Fruit fly (Drosophila melanogaster) whole organism, pupa: Measurements from ENCODE around the gene uncNacbeta.

Experiments used
- CG10348 ChIP-seq: fragments of 200-800 bp; sonication (Bioruptor generic); IDR thresholded peaks from 2 replicates; pipeline ENCODE4 v1.3.6; 2022; ENCODE audit warnings: missing biosample characterization, missing genetic modification characterization
- CG12605 ChIP-seq: fragments of 200-800 bp; sonication (Bioruptor generic); IDR thresholded peaks from 2 replicates; pipeline ENCODE4 v1.3.6; 2022; ENCODE audit warnings: missing biosample characterization, missing genetic modification characterization
- CG13204 ChIP-seq: fragments of 200-800 bp; sonication (Bioruptor generic); optimal IDR thresholded peaks from 2 replicates; lab custom pipeline; 2018; ENCODE audit warnings: missing biosample characterization, mild to moderate bottlenecking, missing genetic modification characterization, moderate library complexity
- CG14655 ChIP-seq: fragments of 200-800 bp; sonication (Bioruptor generic); optimal IDR thresholded peaks from 3 replicates; lab custom pipeline; 2017; ENCODE audit warnings: mild to moderate bottlenecking, missing biosample characterization, missing genetic modification reagents, missing genetic modification characterization
- CG15710 ChIP-seq: fragments of 200-800 bp; sonication (Bioruptor generic); optimal IDR thresholded peaks from 2 replicates; lab custom pipeline; 2018; ENCODE audit warnings: missing biosample characterization, mild to moderate bottlenecking, missing genetic modification characterization, moderate library complexity
- CG17806 ChIP-seq: fragments of 200-800 bp; sonication (Bioruptor generic); optimal IDR thresholded peaks from 2 replicates; lab custom pipeline; 2018; ENCODE audit warnings: missing biosample characterization, mild to moderate bottlenecking, missing genetic modification characterization, moderate library complexity
- CG32121 ChIP-seq: fragments of 200-800 bp; sonication (Bioruptor generic); IDR thresholded peaks from 2 replicates; pipeline ENCODE4 v1.3.6; 2022; ENCODE audit warnings: missing biosample characterization, missing genetic modification characterization
- CG34367 ChIP-seq: fragments of 200-800 bp; sonication (Bioruptor generic); optimal IDR thresholded peaks from 2 replicates; lab custom pipeline; 2018; ENCODE audit warnings: missing biosample characterization, mild to moderate bottlenecking, missing genetic modification characterization
- CG4496 ChIP-seq: fragments of 200-800 bp; sonication (Bioruptor generic); IDR thresholded peaks from 3 replicates; pipeline ENCODE4 v1.3.6; 2022; ENCODE audit warnings: missing biosample characterization, missing genetic modification characterization
- CG8159 ChIP-seq: fragments of 200-800 bp; sonication (Bioruptor generic); optimal IDR thresholded peaks from 3 replicates; lab custom pipeline; 2018; ENCODE audit warnings: missing biosample characterization, mild to moderate bottlenecking, missing genetic modification characterization, moderate library complexity
- CG8301 ChIP-seq: fragments of 200-800 bp; sonication (Bioruptor generic); optimal IDR thresholded peaks from 2 replicates; lab custom pipeline; 2018; ENCODE audit warnings: missing biosample characterization, mild to moderate bottlenecking, missing genetic modification characterization
- CG9948 ChIP-seq: fragments of 200-800 bp; sonication (Bioruptor generic); optimal IDR thresholded peaks from 2 replicates; lab custom pipeline; 2018; ENCODE audit warnings: missing biosample characterization, mild to moderate bottlenecking, missing genetic modification characterization, moderate library complexity
- D1 ChIP-seq: fragments of 200-800 bp; sonication (Bioruptor generic); optimal IDR thresholded peaks from 2 replicates; lab custom pipeline; 2018; ENCODE audit warnings: missing biosample characterization, mild to moderate bottlenecking, missing genetic modification characterization, moderate library complexity
- EcR ChIP-seq: fragments of 200-800 bp; sonication (Bioruptor generic); optimal IDR thresholded peaks from 3 replicates; lab custom pipeline; 2019; ENCODE audit warnings: missing biosample characterization, missing genetic modification characterization, mild to moderate bottlenecking, moderate library complexity, missing genetic modification reagents
- Ets98B ChIP-seq: fragments of 200-800 bp; sonication (Bioruptor generic); IDR thresholded peaks from 2 replicates; pipeline ENCODE4 v1.3.6; 2022; ENCODE audit warnings: missing biosample characterization, missing genetic modification characterization
- Pif1A ChIP-seq: fragments of 200-800 bp; sonication (Bioruptor generic); optimal IDR thresholded peaks from 3 replicates; lab custom pipeline; 2016; ENCODE audit warnings: missing biosample characterization, missing genetic modification characterization
- Pif1B ChIP-seq: fragments of 200-800 bp; sonication (Bioruptor generic); optimal IDR thresholded peaks from 3 replicates; lab custom pipeline; 2016; ENCODE audit warnings: missing biosample characterization, missing genetic modification characterization
- Snoo ChIP-seq: fragments of 200-800 bp; sonication (Bioruptor generic); optimal IDR thresholded peaks from 3 replicates; lab custom pipeline; 2017; ENCODE audit warnings: missing biosample characterization, mild to moderate bottlenecking, missing genetic modification characterization, inconsistent platforms
- fd96Ca ChIP-seq: fragments of 200-800 bp; sonication (Bioruptor generic); IDR thresholded peaks from 3 replicates; pipeline ENCODE4 v1.3.6; 2022; ENCODE audit warnings: missing biosample characterization, missing genetic modification characterization
- gl ChIP-seq: fragments of 200-800 bp; sonication (Bioruptor generic); optimal IDR thresholded peaks from 2 replicates; lab custom pipeline; 2018; ENCODE audit warnings: missing biosample characterization, mild to moderate bottlenecking, missing genetic modification characterization
- rn ChIP-seq: fragments of 200-800 bp; sonication (Bioruptor generic); IDR thresholded peaks from 2 replicates; pipeline ENCODE4 v1.3.6; 2022; ENCODE audit warnings: missing biosample characterization, missing genetic modification characterization

Gene uncNacbeta

dm6 chr2L:606165-606564, 42.5 kb upstream of the uncNacbeta start:
- TF ChIP-seq Pif1A (GFP tag; lab: Kevin White, UChicago) (peak; percentile 73), D1 (tag; lab: Kevin White, UChicago) (no peak), rn (GFP tag; lab: Robert Waterston, UW) (peak; percentile 72), CG12605 (GFP tag; lab: Robert Waterston, UW) (peak; percentile 87), CG14655 (GFP tag; lab: Kevin White, UChicago) (peak; percentile 88), CG8159 (tag; lab: Kevin White, UChicago) (peak; percentile 71), CG17806 (tag; lab: Kevin White, UChicago) (peak; percentile 74), CG32121 (GFP tag; lab: Robert Waterston, UW) (peak; percentile 92), gl (tag; lab: Kevin White, UChicago) (no peak), CG10348 (peak; percentile 54; the same call in 1 of the 2 replicates), EcR (GFP tag; lab: Kevin White, UChicago) (no peak), CG8301 (tag; lab: Kevin White, UChicago) (peak; percentile 89), CG4496 (GFP tag; lab: Robert Waterston, UW) (peak; percentile 93), CG9948 (tag; lab: Kevin White, UChicago) (peak; percentile 72), CG15710 (tag; lab: Kevin White, UChicago) (peak; percentile 75), fd96Ca (GFP tag; lab: Robert Waterston, UW) (peak; percentile 93), Snoo (tag; lab: Kevin White, UChicago) (peak; percentile 38), CG13204 (GFP tag; lab: Kevin White, UChicago) (no peak), Pif1B (GFP tag; lab: Kevin White, UChicago) (peak; percentile 72), Ets98B (GFP tag; lab: Robert Waterston, UW) (peak; percentile 92), CG34367 (tag; lab: Kevin White, UChicago) (peak; percentile 34)

dm6 chr2L:604060-604459, 40.4 kb upstream of the uncNacbeta start:
- TF ChIP-seq D1 (tag; lab: Kevin White, UChicago) (no peak), Pif1B (GFP tag; lab: Kevin White, UChicago) (peak; percentile 1), Ets98B (GFP tag; lab: Robert Waterston, UW) (peak; percentile 87), rn (GFP tag; lab: Robert Waterston, UW) (no peak), gl (tag; lab: Kevin White, UChicago) (no peak), CG15710 (tag; lab: Kevin White, UChicago) (no peak), CG14655 (GFP tag; lab: Kevin White, UChicago) (peak; percentile 69), CG10348 (0 out of 2 replicates have a peak, but pooled peaks have one; percentile 33), EcR (GFP tag; lab: Kevin White, UChicago) (no peak), CG34367 (tag; lab: Kevin White, UChicago) (no peak), fd96Ca (GFP tag; lab: Robert Waterston, UW) (peak; percentile 86), CG13204 (GFP tag; lab: Kevin White, UChicago) (no peak), Snoo (tag; lab: Kevin White, UChicago) (no peak), CG12605 (GFP tag; lab: Robert Waterston, UW) (peak; percentile 51; the same call in 1 of the 2 replicates), CG4496 (GFP tag; lab: Robert Waterston, UW) (peak; percentile 89), Pif1A (GFP tag; lab: Kevin White, UChicago) (peak; percentile 23), CG17806 (tag; lab: Kevin White, UChicago) (peak; percentile 41), CG8301 (tag; lab: Kevin White, UChicago) (peak; percentile 73), CG32121 (GFP tag; lab: Robert Waterston, UW) (peak; percentile 85), CG9948 (tag; lab: Kevin White, UChicago) (no peak), CG8159 (tag; lab: Kevin White, UChicago) (no peak)

- TF ChIP-seq CG4496 (GFP tag; lab: Robert Waterston, UW) (no peak), CG8159 (tag; lab: Kevin White, UChicago) (no peak), CG15710 (tag; lab: Kevin White, UChicago) (no peak), gl (tag; lab: Kevin White, UChicago) (no peak), Snoo (tag; lab: Kevin White, UChicago) (no peak), CG34367 (tag; lab: Kevin White, UChicago) (no peak), CG9948 (tag; lab: Kevin White, UChicago) (no peak), CG17806 (tag; lab: Kevin White, UChicago) (no peak), CG10348 (no peak), CG13204 (GFP tag; lab: Kevin White, UChicago) (no peak), Pif1B (GFP tag; lab: Kevin White, UChicago) (peak; percentile 26), CG14655 (GFP tag; lab: Kevin White, UChicago) (no peak), Pif1A (GFP tag; lab: Kevin White, UChicago) (peak; percentile 2), rn (GFP tag; lab: Robert Waterston, UW) (no peak), Ets98B (GFP tag; lab: Robert Waterston, UW) (no peak), D1 (tag; lab: Kevin White, UChicago) (peak; percentile 65), CG8301 (tag; lab: Kevin White, UChicago) (no peak), EcR (GFP tag; lab: Kevin White, UChicago) (no peak), CG12605 (GFP tag; lab: Robert Waterston, UW) (no peak), fd96Ca (GFP tag; lab: Robert Waterston, UW) (no peak), CG32121 (GFP tag; lab: Robert Waterston, UW) (no peak)
Observed at dm6 chr2L:602439-602879, 38.8 kb upstream of the uncNacbeta start, which contains the start of gene CG13689. CG13689 (plus strand) TSS chr2L:602813.

dm6 chr2L:601848-602247, 38.2 kb upstream of the uncNacbeta start:
- TF ChIP-seq D1 (tag; lab: Kevin White, UChicago) = no peak
- TF ChIP-seq fd96Ca (GFP tag; lab: Robert Waterston, UW) = no peak
- no peak for TF ChIP-seq CG9948 (tag; lab: Kevin White, UChicago)
- no peak for TF ChIP-seq CG13204 (GFP tag; lab: Kevin White, UChicago)
- TF ChIP-seq CG17806 (tag; lab: Kevin White, UChicago) = no peak
- no peak for TF ChIP-seq EcR (GFP tag; lab: Kevin White, UChicago)
- TF ChIP-seq Pif1B (GFP tag; lab: Kevin White, UChicago) = no peak
- TF ChIP-seq CG10348 = no peak
- no peak for TF ChIP-seq Snoo (tag; lab: Kevin White, UChicago)
- no peak for TF ChIP-seq rn (GFP tag; lab: Robert Waterston, UW)
- no peak for TF ChIP-seq CG8159 (tag; lab: Kevin White, UChicago)
- no peak for TF ChIP-seq CG32121 (GFP tag; lab: Robert Waterston, UW)
- no peak for TF ChIP-seq CG4496 (GFP tag; lab: Robert Waterston, UW)
- no peak for TF ChIP-seq CG8301 (tag; lab: Kevin White, UChicago)
- no peak for TF ChIP-seq CG14655 (GFP tag; lab: Kevin White, UChicago)
- TF ChIP-seq gl (tag; lab: Kevin White, UChicago) = no peak
- TF ChIP-seq Pif1A (GFP tag; lab: Kevin White, UChicago) = no peak
